Worm (Caenorhabditis elegans) whole organism, young adult: ENCODE results near the gene algn-1.

Source experiments
- B0035.1 ChIP-seq: sonication (generic microtip); optimal IDR thresholded peaks from 2 replicates; lab custom pipeline; 2016; ENCODE audit warnings: missing genetic modification characterization, mild to moderate bottlenecking, missing compliant biosample characterization, missing genotype, missing genetic modification reagents
- B0336.3 ChIP-seq: fragments of 200-800 bp; sonication (Bioruptor generic); IDR thresholded peaks from 2 replicates; pipeline ENCODE4 v1.3.6; 2022; ENCODE audit warnings: missing genetic modification characterization, missing compliant biosample characterization
- C06A6.2 ChIP-seq: fragments of 200-800 bp; sonication (Bioruptor generic); conservative IDR thresholded peaks from 2 replicates; pipeline ENCODE4 v1.3.6; 2022; ENCODE audit warnings: missing genetic modification characterization, missing compliant biosample characterization
- F22D6.2 ChIP-seq: sonication (generic microtip); optimal IDR thresholded peaks from 2 replicates; lab custom pipeline; 2016; ENCODE audit warnings: mild to moderate bottlenecking, missing genetic modification characterization, missing compliant biosample characterization
- F37B4.10 ChIP-seq: fragments of 200-800 bp; sonication (Bioruptor generic); IDR thresholded peaks from 2 replicates; pipeline ENCODE4 v1.3.6; 2022; ENCODE audit warnings: missing genetic modification characterization, missing compliant biosample characterization
- F55B11.4 ChIP-seq: sonication (generic microtip); optimal IDR thresholded peaks from 2 replicates; lab custom pipeline; 2016; ENCODE audit warnings: missing compliant biosample characterization, missing genetic modification characterization, borderline replicate concordance; ENCODE audit not compliant: insufficient read depth
- F57A8.1 ChIP-seq: fragments of 200-800 bp; sonication (Bioruptor generic); optimal IDR thresholded peaks from 2 replicates; lab custom pipeline; 2018; ENCODE audit warnings: mild to moderate bottlenecking, missing genetic modification characterization, moderate library complexity, missing compliant biosample characterization
- Y53G8AR.9 ChIP-seq: fragments of 200-800 bp; sonication (Bioruptor generic); conservative IDR thresholded peaks from 2 replicates; pipeline ENCODE4 v1.3.6; 2022; ENCODE audit warnings: missing genetic modification reagents, missing genetic modification characterization, missing compliant biosample characterization
- Y56A3A.18 ChIP-seq: fragments of 200-800 bp; sonication (Bioruptor generic); IDR thresholded peaks from 2 replicates; pipeline ENCODE4 v1.3.6; 2022; ENCODE audit warnings: missing genetic modification reagents, missing genetic modification characterization, missing compliant biosample characterization
- Y67H2A.10 ChIP-seq: fragments of 200-800 bp; sonication (Bioruptor generic); conservative IDR thresholded peaks from 2 replicates; pipeline ENCODE4 v1.3.6; 2022; ENCODE audit warnings: missing genetic modification reagents, missing genetic modification characterization, missing compliant biosample characterization
- akir-1 ChIP-seq: fragments of 200-800 bp; sonication (Bioruptor generic); optimal IDR thresholded peaks from 2 replicates; lab custom pipeline; 2018; ENCODE audit warnings: mild to moderate bottlenecking, missing genetic modification characterization, moderate library complexity, missing compliant biosample characterization
- atf-7 ChIP-seq: sonication (generic microtip); optimal IDR thresholded peaks from 2 replicates; lab custom pipeline; 2017; ENCODE audit warnings: mild to moderate bottlenecking, missing genetic modification characterization, missing compliant biosample characterization
- athp-1 ChIP-seq: sonication (generic microtip); optimal IDR thresholded peaks from 2 replicates; lab custom pipeline; 2017; ENCODE audit warnings: mild to moderate bottlenecking, missing genetic modification characterization, missing compliant biosample characterization
- bed-2 ChIP-seq: fragments of 200-800 bp; sonication (Bioruptor generic); IDR thresholded peaks from 2 replicates; pipeline ENCODE4 v1.3.6; 2022; ENCODE audit warnings: missing genetic modification reagents, missing genetic modification characterization, missing compliant biosample characterization
- cebp-1 ChIP-seq, 2 experiments: fragments of 200-800 bp in 1 of 2; sonication (Bioruptor generic) in 1 of 2; sonication (generic microtip) in 1 of 2; IDR thresholded peaks in 1 of 2; optimal IDR thresholded peaks in 1 of 2; 2 replicates each; pipeline versions ENCODE4 v1.3.6 to Lab custom; 2017 to 2022; ENCODE audit warnings: missing compliant biosample characterization in 2 of 2, missing genetic modification characterization in 2 of 2, mild to moderate bottlenecking in 1 of 2, missing genetic modification reagents in 1 of 2, moderate library complexity in 1 of 2
- cebp-2 ChIP-seq: fragments of 200-800 bp; sonication (Bioruptor generic); IDR thresholded peaks from 2 replicates; pipeline ENCODE4 v1.3.6; 2022; ENCODE audit warnings: missing genetic modification characterization, missing compliant biosample characterization
- ceh-27 ChIP-seq: fragments of 200-800 bp; sonication (Bioruptor generic); optimal IDR thresholded peaks from 2 replicates; lab custom pipeline; 2018; ENCODE audit warnings: mild to moderate bottlenecking, missing genetic modification characterization, moderate library complexity, missing compliant biosample characterization
- egl-44 ChIP-seq: fragments of 200-800 bp; sonication (Bioruptor generic); IDR thresholded peaks from 2 replicates; pipeline ENCODE4 v1.3.6; 2022; ENCODE audit warnings: missing genetic modification reagents, missing genetic modification characterization, missing compliant biosample characterization
- ekl-4 ChIP-seq: fragments of 200-800 bp; sonication (Bioruptor generic); IDR thresholded peaks from 2 replicates; pipeline ENCODE4 v1.3.6; 2022; ENCODE audit warnings: missing genetic modification reagents, missing genetic modification characterization, missing compliant biosample characterization
- fkh-3 ChIP-seq: sonication (generic microtip); optimal IDR thresholded peaks from 2 replicates; lab custom pipeline; 2016; ENCODE audit warnings: mild to moderate bottlenecking, missing genetic modification characterization, missing compliant biosample characterization
- him-1 ChIP-seq: sonication (generic microtip); optimal IDR thresholded peaks from 2 replicates; lab custom pipeline; 2016; ENCODE audit warnings: missing genotype, missing genetic modification reagents, missing genetic modification characterization, missing compliant biosample characterization
- let-607 ChIP-seq, 2 experiments: fragments of 200-800 bp in 1 of 2; sonication (Bioruptor generic) in 1 of 2; sonication (generic microtip) in 1 of 2; optimal IDR thresholded peaks; 2 replicates each; lab custom pipeline; 2016 to 2018; ENCODE audit warnings: mild to moderate bottlenecking in 2 of 2, missing compliant biosample characterization in 2 of 2, missing genetic modification characterization in 2 of 2, moderate library complexity in 2 of 2, missing genotype in 1 of 2
- lin-26 ChIP-seq: fragments of 200-800 bp; sonication (Bioruptor generic); IDR thresholded peaks from 2 replicates; pipeline ENCODE4 v1.3.6; 2022; ENCODE audit warnings: missing genetic modification reagents, missing genetic modification characterization, missing compliant biosample characterization
- lin-40 ChIP-seq: sonication (generic microtip); optimal IDR thresholded peaks from 2 replicates; lab custom pipeline; 2016; ENCODE audit warnings: missing genetic modification characterization, mild to moderate bottlenecking, missing compliant biosample characterization, missing genotype, missing genetic modification reagents
- lin-54 ChIP-seq: fragments of 200-800 bp; sonication (Bioruptor generic); optimal IDR thresholded peaks from 2 replicates; lab custom pipeline; 2018; ENCODE audit warnings: mild to moderate bottlenecking, missing genetic modification characterization, missing compliant biosample characterization
- madf-3 ChIP-seq: fragments of 200-800 bp; sonication (Bioruptor generic); IDR thresholded peaks from 2 replicates; pipeline ENCODE4 v1.3.6; 2022; ENCODE audit warnings: missing genetic modification reagents, missing genetic modification characterization, missing compliant biosample characterization
- madf-8 ChIP-seq: fragments of 200-800 bp; sonication (Bioruptor generic); conservative IDR thresholded peaks from 2 replicates; pipeline ENCODE4 v1.3.6; 2022; ENCODE audit warnings: missing genetic modification reagents, missing genetic modification characterization, missing compliant biosample characterization
- mel-28 ChIP-seq: sonication (generic microtip); optimal IDR thresholded peaks from 2 replicates; lab custom pipeline; 2016; ENCODE audit warnings: borderline replicate concordance, mild to moderate bottlenecking, missing genetic modification characterization, missing compliant biosample characterization
- nfyb-1 ChIP-seq: fragments of 200-800 bp; sonication (Bioruptor generic); IDR thresholded peaks from 2 replicates; pipeline ENCODE4 v1.3.6; 2022; ENCODE audit warnings: missing genetic modification reagents, missing genetic modification characterization, missing compliant biosample characterization
- nhr-120 ChIP-seq: fragments of 200-800 bp; sonication (Bioruptor generic); IDR thresholded peaks from 2 replicates; pipeline ENCODE4 v1.3.6; 2022; ENCODE audit warnings: missing genetic modification characterization, missing compliant biosample characterization
- nhr-179 ChIP-seq: sonication (generic microtip); optimal IDR thresholded peaks from 2 replicates; lab custom pipeline; 2016; ENCODE audit warnings: mild to moderate bottlenecking, missing genetic modification characterization, missing compliant biosample characterization
- nhr-80 ChIP-seq: sonication (generic microtip); optimal IDR thresholded peaks from 2 replicates; lab custom pipeline; 2016; ENCODE audit warnings: missing genetic modification characterization, missing compliant biosample characterization
- nhr-90 ChIP-seq: sonication (generic microtip); optimal IDR thresholded peaks from 2 replicates; lab custom pipeline; 2016; ENCODE audit warnings: missing genotype, mild to moderate bottlenecking, missing genetic modification characterization, missing compliant biosample characterization
- rcor-1 ChIP-seq: fragments of 200-800 bp; sonication (Bioruptor generic); IDR thresholded peaks from 2 replicates; pipeline ENCODE4 v1.3.6; 2022; ENCODE audit warnings: missing genetic modification reagents, missing genetic modification characterization, missing compliant biosample characterization
- repo-1 ChIP-seq: sonication (generic microtip); optimal IDR thresholded peaks from 2 replicates; lab custom pipeline; 2017; ENCODE audit warnings: mild to moderate bottlenecking, missing genetic modification characterization, missing compliant biosample characterization
- sdz-38 ChIP-seq: sonication (generic microtip); optimal IDR thresholded peaks from 2 replicates; lab custom pipeline; 2016; ENCODE audit warnings: missing genotype, missing genetic modification characterization, missing compliant biosample characterization
- snpc-4 ChIP-seq, 5 experiments: fragments of 150-350 bp in 1 of 5; sonication (generic microtip) in 4 of 5; optimal IDR thresholded peaks; 2 replicates each; lab custom pipeline; 2014 to 2018; ENCODE audit warnings: missing genetic modification characterization in 5 of 5, missing biosample characterization in 3 of 5, antibody characterized with exemption in 2 of 5, mild to moderate bottlenecking in 2 of 5, missing compliant biosample characterization in 2 of 5, missing genotype in 2 of 5, moderate library complexity in 2 of 5, missing genetic modification reagents in 1 of 5
- tbx-9 ChIP-seq: sonication (generic microtip); optimal IDR thresholded peaks from 2 replicates; lab custom pipeline; 2016; ENCODE audit warnings: borderline replicate concordance, missing genetic modification characterization, inconsistent platforms, missing compliant biosample characterization
- tlf-1 ChIP-seq: fragments of 200-800 bp; sonication (Bioruptor generic); optimal IDR thresholded peaks from 2 replicates; lab custom pipeline; 2018; ENCODE audit warnings: mild to moderate bottlenecking, missing genetic modification characterization, missing compliant biosample characterization

algn-1 gene

DNA sequence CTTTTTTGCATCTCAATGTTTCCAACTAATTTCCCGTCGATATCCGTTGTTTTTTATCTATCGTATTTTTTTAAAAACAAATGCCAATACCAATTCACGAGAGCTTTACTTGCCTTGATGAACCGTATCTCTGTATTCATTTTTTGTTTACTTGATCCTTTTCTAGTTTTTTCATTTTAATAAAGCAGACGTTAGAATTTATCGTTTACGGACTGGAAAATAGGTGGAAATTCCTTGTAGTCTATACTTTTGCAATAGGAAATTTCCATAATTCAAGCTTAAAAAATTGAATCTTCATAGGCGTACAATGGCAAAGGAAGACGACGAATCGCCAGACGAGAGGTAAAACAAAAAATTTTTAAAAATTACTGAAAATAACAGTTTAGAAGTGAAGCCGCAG is at the start of gene algn-1:
Gene algn-1 (plus strand): TSS at position 301 of the 400 bp plus-strand sequence.
- no peak for TF ChIP-seq F57A8.1 (GFP tag; lab: Kevin White, UChicago)
- no peak for TF ChIP-seq snpc-4 (GFP tag; optimal IDR thresholded peaks at IDR 0.05; lab: Kevin White, UChicago)
- TF ChIP-seq snpc-4 (tag; optimal IDR thresholded peaks at IDR 0.05; lab: Kevin White, UChicago): no peak
- TF ChIP-seq ceh-27 (GFP tag; lab: Kevin White, UChicago): no peak
- TF ChIP-seq repo-1: no peak

DNA sequence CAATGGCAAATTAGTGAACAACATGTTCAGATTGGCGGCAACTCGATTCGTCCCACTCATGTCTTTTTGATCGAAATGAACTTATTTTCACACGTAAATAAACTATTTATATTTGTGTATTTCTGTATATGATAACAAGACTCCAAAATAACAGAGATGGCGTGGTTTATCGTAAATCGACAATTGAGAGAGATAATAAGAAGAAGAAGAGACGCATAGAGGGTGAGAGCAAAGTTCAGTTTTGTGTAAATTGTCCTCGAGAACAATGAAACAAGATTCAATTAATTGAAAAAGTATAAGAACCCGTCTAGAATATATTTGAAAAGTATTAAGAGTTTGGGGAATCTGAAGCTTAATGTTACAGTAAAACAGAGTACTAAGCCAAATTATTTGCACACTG is 48.5 kb upstream of the algn-1 start:
- TF ChIP-seq nhr-80: peak; percentile 3
- no peak for TF ChIP-seq bed-2 (GFP tag; lab: Robert Waterston, UW)

DNA sequence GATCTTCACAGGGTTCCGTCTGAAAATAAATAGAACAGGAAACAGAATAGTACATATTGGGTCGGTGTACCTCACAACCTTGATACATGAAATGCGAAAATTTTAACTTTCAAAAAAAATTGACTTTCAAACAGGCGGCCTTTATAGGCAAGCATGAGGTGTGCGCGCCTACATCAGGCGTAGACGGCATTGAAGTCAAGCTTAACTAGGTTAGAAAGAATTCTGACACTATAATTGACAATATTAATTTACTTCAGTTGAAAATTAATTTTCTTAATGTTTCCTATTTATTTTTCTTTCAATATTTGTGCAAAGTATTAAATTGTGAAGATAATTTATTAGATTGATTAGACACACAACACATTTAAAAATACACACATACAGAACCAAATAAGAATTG is 48.0 kb upstream of the algn-1 start, which contains the start of gene C05D11.5:
Gene C05D11.5 (minus strand): TSS at position 101 of the 400 bp plus-strand sequence.
- TF ChIP-seq sdz-38 (tag; lab: Kevin White, UChicago) (no peak), rcor-1 (GFP tag; lab: Robert Waterston, UW) (no peak), egl-44 (GFP tag; lab: Robert Waterston, UW) (no peak), madf-8 (GFP tag; lab: Robert Waterston, UW) (no peak), mel-28 (tag; lab: Kevin White, UChicago) (no peak)

DNA sequence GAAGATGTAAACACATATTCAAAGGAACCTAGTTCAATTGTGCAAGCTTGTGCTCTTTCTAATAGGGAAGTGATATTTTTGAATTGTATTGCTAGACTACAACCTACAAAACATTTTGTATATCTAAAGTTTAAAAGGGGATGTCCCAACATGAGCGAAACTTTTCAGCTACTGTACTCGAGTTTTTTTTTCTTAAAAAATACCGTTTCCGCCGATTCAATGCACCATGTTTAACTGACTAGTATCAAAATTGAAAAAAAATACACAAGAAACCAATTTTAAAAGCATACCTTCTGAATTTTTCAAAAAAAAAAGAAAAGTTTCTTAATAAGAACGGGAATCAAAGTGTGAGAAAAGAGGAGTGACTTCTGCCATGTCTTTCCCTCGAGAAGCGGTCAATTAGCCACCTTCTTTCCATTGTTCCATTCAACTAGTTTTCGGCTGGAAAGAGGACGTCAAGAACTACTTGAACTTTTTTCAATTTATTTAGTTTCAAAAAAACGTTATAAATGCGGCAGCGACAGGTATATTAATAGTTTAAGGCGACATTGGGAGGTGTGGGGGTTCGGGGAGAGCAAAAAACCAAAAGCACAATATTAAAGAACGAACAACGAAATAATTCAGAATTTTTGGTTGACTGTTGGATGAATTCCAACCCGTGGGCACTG is 44.5 kb upstream of the algn-1 start, which contains the start of gene nas-4:
Gene nas-4 (minus strand): TSS at position 351 of the 668 bp plus-strand sequence.
- TF ChIP-seq tbx-9 (tag; lab: Kevin White, UChicago): no peak
- peak; percentile 35 for TF ChIP-seq nhr-90
- TF ChIP-seq F22D6.2 (tag; lab: Kevin White, UChicago): no peak
- TF ChIP-seq Y56A3A.18 (GFP tag; lab: Robert Waterston, UW): peak; percentile 20; the same call in 1 of the 2 replicates
- 0 out of 2 replicates have a peak, but pooled peaks have one; percentile 18 for TF ChIP-seq egl-44 (GFP tag; lab: Robert Waterston, UW)
- peak; percentile 14 for TF ChIP-seq nhr-179 (tag; lab: Kevin White, UChicago)
- TF ChIP-seq B0336.3: 0 out of 2 replicates have a peak, but pooled peaks have one; percentile 55
- TF ChIP-seq let-607 (tag; optimal IDR thresholded peaks at IDR 0.05; lab: Kevin White, UChicago): peak in 1 of 2 experiments; percentile 13
- peak; percentile 75 for TF ChIP-seq B0035.1 (tag; lab: Kevin White, UChicago)
- peak; percentile 64 for TF ChIP-seq athp-1 (tag; lab: Kevin White, UChicago)
- TF ChIP-seq F37B4.10: no peak
- TF ChIP-seq Y67H2A.10 (GFP tag; lab: Robert Waterston, UW): no peak
- TF ChIP-seq ekl-4 (GFP tag; lab: Robert Waterston, UW): 0 out of 2 replicates have a peak, but pooled peaks have one; percentile 12
- TF ChIP-seq madf-3 (GFP tag; lab: Robert Waterston, UW): 0 out of 2 replicates have a peak, but pooled peaks have one; percentile 70
- peak; percentile 24 for TF ChIP-seq tlf-1
- TF ChIP-seq lin-40 (tag; lab: Kevin White, UChicago): peak; percentile 29
- TF ChIP-seq F55B11.4 (tag; lab: Kevin White, UChicago): no peak
- no peak for TF ChIP-seq akir-1 (GFP tag; lab: Kevin White, UChicago)
- TF ChIP-seq repo-1: peak; percentile 60
- no peak; the same call in 1 of the 2 replicates for TF ChIP-seq C06A6.2 (GFP tag; lab: Robert Waterston, UW)
- peak; percentile 80 for TF ChIP-seq lin-26 (GFP tag; lab: Robert Waterston, UW)
- TF ChIP-seq him-1 (tag; lab: Kevin White, UChicago): peak; percentile 55
- peak; percentile 6 for TF ChIP-seq atf-7 (tag; lab: Kevin White, UChicago)
- peak; percentile 59; the same call in 1 of the 2 replicates for TF ChIP-seq Y53G8AR.9 (GFP tag; lab: Robert Waterston, UW)
- peak; percentile 35 for TF ChIP-seq ceh-27 (GFP tag; lab: Kevin White, UChicago)
- peak; percentile 22 for TF ChIP-seq fkh-3 (tag; lab: Kevin White, UChicago)
- 0 out of 2 replicates have a peak, but pooled peaks have one; percentile 5 for TF ChIP-seq nhr-120 (GFP tag; lab: Robert Waterston, UW)
- TF ChIP-seq lin-54: no peak
- peak; percentile 5; the same call in 1 of the 2 replicates for TF ChIP-seq cebp-2 (GFP tag; lab: Robert Waterston, UW)
- peak; percentile 69 for TF ChIP-seq nfyb-1 (GFP tag; lab: Robert Waterston, UW)
- TF ChIP-seq cebp-1 (GFP tag; IDR thresholded peaks at IDR 0.05; lab: Robert Waterston, UW): 0 out of 2 replicates have a peak, but pooled peaks have one; percentile 38
- peak; percentile 71 for TF ChIP-seq cebp-1 (tag; optimal IDR thresholded peaks at IDR 0.05; lab: Kevin White, UChicago)
